Worm (Caenorhabditis elegans): ENCODE measurements around the gene M60.4.
A peak's percentile ranks its signal among the peaks of the same experiment; 100 is the strongest.

The M60.4 gene

DNA sequence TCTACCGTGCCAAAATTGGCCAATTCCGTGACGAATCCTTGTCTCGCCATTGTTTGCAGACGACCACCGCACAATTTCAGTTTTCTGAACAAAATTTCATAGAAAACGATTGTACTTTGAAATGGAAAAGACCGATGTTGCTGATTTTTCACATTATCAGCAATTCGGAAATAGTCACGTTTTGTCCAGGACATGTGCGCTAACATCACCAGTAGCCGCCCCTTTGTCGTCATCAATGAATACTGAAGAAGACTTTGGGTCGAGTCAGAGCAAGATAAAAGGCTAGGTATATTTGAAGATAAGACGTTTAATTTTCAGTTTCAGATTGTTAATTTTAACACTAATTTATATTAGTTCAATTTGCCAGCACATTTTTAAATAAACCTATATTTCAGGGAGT is 5.8 kb upstream of the M60.4 start, which contains the start of gene endu-2:
Gene endu-2 (plus strand): TSS at position 396 of the 400 bp plus-strand sequence.
- TF ChIP-seq pha-4 (tag; optimal IDR thresholded peaks at IDR 0.05) (peak; percentile 3), lsy-12 (tag; optimal IDR thresholded peaks at IDR 0.05) (no peak), elt-2 (tag; optimal IDR thresholded peaks at IDR 0.05) (peak; percentile 90), tbx-2 (tag; optimal IDR thresholded peaks at IDR 0.05) (no peak), R02D3.7 (tag; optimal IDR thresholded peaks at IDR 0.05) (no peak), pqm-1 (tag; optimal IDR thresholded peaks at IDR 0.05) (peak; percentile 78), nhr-23 (tag; optimal IDR thresholded peaks at IDR 0.05) (no peak)

- TF ChIP-seq zag-1 (tag; optimal IDR thresholded peaks at IDR 0.05), result no peak
- peak; percentile 82 for TF ChIP-seq elt-2 (tag; optimal IDR thresholded peaks at IDR 0.05)
- peak; percentile 90 for TF ChIP-seq pqm-1 (tag; optimal IDR thresholded peaks at IDR 0.05)
- TF ChIP-seq mdl-1 (tag; optimal IDR thresholded peaks at IDR 0.05), result no peak
- TF ChIP-seq jun-1 (tag; optimal IDR thresholded peaks at IDR 0.05), result peak; percentile 18
These were observed 2.5 kb upstream of the M60.4 start for ce11 chrX:8238639-8239055.

- TF ChIP-seq eor-1 (tag; optimal IDR thresholded peaks at IDR 0.05) (no peak), aly-2 (tag; optimal IDR thresholded peaks at IDR 0.05) (no peak), elt-2 (tag; optimal IDR thresholded peaks at IDR 0.05) (no peak), elt-3 (tag; optimal IDR thresholded peaks at IDR 0.05) (no peak), pha-4 (tag; optimal IDR thresholded peaks at IDR 0.05) (peak; percentile 37), nhr-28 (tag; optimal IDR thresholded peaks at IDR 0.05) (no peak), ceh-9 (tag; optimal IDR thresholded peaks at IDR 0.05) (no peak)
These were observed 401 bp upstream of the M60.4 start for ce11 chrX:8236515-8236914.

ce11 chrX:8233554-8233953 is 2.6 kb downstream of the M60.4 start:
- TF ChIP-seq fos-1 (tag; optimal IDR thresholded peaks at IDR 0.05) (no peak), jun-1 (tag; optimal IDR thresholded peaks at IDR 0.05) (no peak), nhr-12 (tag; optimal IDR thresholded peaks at IDR 0.05) (no peak), ama-1 (optimal IDR thresholded peaks at IDR 0.05) (no peak), elt-2 (tag; optimal IDR thresholded peaks at IDR 0.05) (no peak), lin-15B (tag; optimal IDR thresholded peaks at IDR 0.05) (no peak), R02D3.7 (tag; optimal IDR thresholded peaks at IDR 0.05) (no peak), mml-1 (tag; optimal IDR thresholded peaks at IDR 0.05) (no peak), egl-27 (tag; optimal IDR thresholded peaks at IDR 0.05) (no peak), lin-39 (tag; optimal IDR thresholded peaks at IDR 0.05) (no peak), ceh-9 (tag; optimal IDR thresholded peaks at IDR 0.05) (no peak)

- TF ChIP-seq nhr-43 (tag; optimal IDR thresholded peaks at IDR 0.05; ENCODE audit: poor library complexity, severe bottlenecking) (peak; percentile 92), fkh-2 (tag; optimal IDR thresholded peaks at IDR 0.05) (no peak), unc-62 (GFP tag; optimal IDR thresholded peaks at IDR 0.05) (no peak), mdl-1 (tag; optimal IDR thresholded peaks at IDR 0.05) (peak; percentile 95), hmg-11 (tag; optimal IDR thresholded peaks at IDR 0.05) (peak; percentile 85), pqm-1 (tag; optimal IDR thresholded peaks at IDR 0.05) (peak; percentile 81), daf-12 (tag; optimal IDR thresholded peaks at IDR 0.05) (no peak), nhr-11 (tag; optimal IDR thresholded peaks at IDR 0.05) (peak; percentile 59), egl-5 (tag; optimal IDR thresholded peaks at IDR 0.05) (no peak), ceh-28 (tag; optimal IDR thresholded peaks at IDR 0.05) (peak; percentile 92), lin-15B (tag; optimal IDR thresholded peaks at IDR 0.05) (no peak), nhr-76 (tag; optimal IDR thresholded peaks at IDR 0.05) (peak; percentile 28), nhr-25 (tag; optimal IDR thresholded peaks at IDR 0.05) (peak; percentile 94), lin-39 (tag; optimal IDR thresholded peaks at IDR 0.05) (peak; percentile 76), fos-1 (tag; optimal IDR thresholded peaks at IDR 0.05) (no peak), R02D3.7 (tag; optimal IDR thresholded peaks at IDR 0.05) (peak; percentile 41), aly-2 (tag; optimal IDR thresholded peaks at IDR 0.05) (no peak), zag-1 (tag; optimal IDR thresholded peaks at IDR 0.05) (no peak), ceh-16 (tag; optimal IDR thresholded peaks at IDR 0.05) (no peak), egl-27 (tag; optimal IDR thresholded peaks at IDR 0.05) (peak; percentile 47), nhr-23 (tag; optimal IDR thresholded peaks at IDR 0.05) (peak; percentile 84), snpc-4 (tag; optimal IDR thresholded peaks at IDR 0.05) (peak; percentile 38), skn-1 (tag; optimal IDR thresholded peaks at IDR 0.05) (peak; percentile 85), nhr-28 (tag; optimal IDR thresholded peaks at IDR 0.05) (no peak), ztf-11 (tag; optimal IDR thresholded peaks at IDR 0.05) (no peak), nhr-12 (tag; optimal IDR thresholded peaks at IDR 0.05) (no peak), ztf-4 (tag; optimal IDR thresholded peaks at IDR 0.05) (peak; percentile 61), jun-1 (tag; optimal IDR thresholded peaks at IDR 0.05) (peak; percentile 88), ceh-9 (tag; optimal IDR thresholded peaks at IDR 0.05) (no peak), elt-3 (tag; optimal IDR thresholded peaks at IDR 0.05) (no peak), sea-2 (GFP tag; optimal IDR thresholded peaks at IDR 0.05) (peak; percentile 29), ama-1 (optimal IDR thresholded peaks at IDR 0.05) (peak; percentile 76), nfya-1 (tag; optimal IDR thresholded peaks at IDR 0.05; ENCODE audit: insufficient read depth) (peak; percentile 86), pha-4 (tag; optimal IDR thresholded peaks at IDR 0.05) (peak; percentile 99), nhr-67 (tag; optimal IDR thresholded peaks at IDR 0.05) (no peak), elt-2 (tag; optimal IDR thresholded peaks at IDR 0.05) (peak; percentile 78), ZK546.5 (tag; optimal IDR thresholded peaks at IDR 0.05) (no peak), fkh-10 (GFP tag; optimal IDR thresholded peaks at IDR 0.05) (no peak)
These were observed 4.3 kb downstream of the M60.4 start, which contains the start of gene K02A6.3 for ce11 chrX:8231858-8232257. Gene K02A6.3 (minus strand): TSS chrX:8231931.

All from whole organism, L3 larva.